Fruit fly (Drosophila melanogaster): ENCODE data around the gene Acp24A4.

The Acp24A4 gene

DNA sequence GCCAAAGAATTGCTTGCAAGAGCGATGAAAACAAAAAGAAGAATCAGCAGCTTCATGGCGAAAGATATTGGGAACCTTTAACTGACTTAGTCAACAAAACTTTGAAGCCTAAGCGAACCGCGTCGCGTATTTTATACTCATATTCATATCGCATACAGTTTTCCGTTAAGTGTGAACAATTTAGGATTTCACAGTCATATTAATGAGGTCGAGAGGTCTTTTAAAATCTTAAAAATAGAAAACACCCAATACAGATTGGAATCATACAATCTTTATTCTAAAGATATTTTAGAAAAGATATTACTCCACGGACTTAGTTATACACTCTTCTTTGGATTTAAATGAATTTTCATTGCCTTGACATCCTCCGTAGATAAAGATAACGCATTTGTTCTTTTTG lies at the start of gene Acp24A4:
Acp24A4 (minus strand) TSS at position 101 of the 400 bp plus-strand sequence.
- TF ChIP-seq CG8159 (tag; optimal IDR thresholded peaks at IDR 0.05) = no peak
- TF ChIP-seq CG13204 (GFP tag; optimal IDR thresholded peaks at IDR 0.05) = no peak
- TF ChIP-seq CG4496 (GFP tag; IDR thresholded peaks at IDR 0.05) = no peak
- no peak for TF ChIP-seq CG10348 (GFP tag; IDR thresholded peaks at IDR 0.05)
- no peak for TF ChIP-seq Pif1A (GFP tag; optimal IDR thresholded peaks at IDR 0.05)
- TF ChIP-seq Pif1B (GFP tag; optimal IDR thresholded peaks at IDR 0.05) = no peak
- TF ChIP-seq CG8301 (tag; optimal IDR thresholded peaks at IDR 0.05) = no peak

DNA sequence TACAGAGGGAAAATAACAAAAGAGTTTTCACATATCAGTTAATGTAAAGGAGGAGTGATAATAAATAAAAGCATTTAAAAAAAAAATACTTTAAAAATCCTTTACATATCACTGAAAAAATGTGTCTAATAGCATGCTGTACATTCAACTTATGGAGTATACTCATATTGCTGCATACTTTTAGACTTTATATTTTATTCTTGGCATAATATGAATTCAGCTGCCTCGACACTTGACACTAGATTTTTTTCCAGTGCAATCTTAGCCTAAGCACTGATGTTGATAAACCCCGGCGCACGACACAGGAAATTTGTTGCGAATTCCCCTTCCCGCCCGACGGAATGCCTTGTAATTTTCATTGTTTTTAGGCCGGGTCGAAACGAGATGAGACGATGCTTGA lies 46.7 kb upstream of the Acp24A4 start:
- no peak for TF ChIP-seq CG8159 (tag; optimal IDR thresholded peaks at IDR 0.05)
- no peak for TF ChIP-seq CG34367 (tag; optimal IDR thresholded peaks at IDR 0.05)
- no peak for TF ChIP-seq CG10348 (GFP tag; IDR thresholded peaks at IDR 0.05)
- TF ChIP-seq CG8301 (tag; optimal IDR thresholded peaks at IDR 0.05) = no peak
- TF ChIP-seq CG14655 (GFP tag; optimal IDR thresholded peaks at IDR 0.05) = no peak
- no peak for TF ChIP-seq CG12605 (GFP tag; IDR thresholded peaks at IDR 0.05)
- no peak for TF ChIP-seq CG9948 (tag; optimal IDR thresholded peaks at IDR 0.05)

DNA sequence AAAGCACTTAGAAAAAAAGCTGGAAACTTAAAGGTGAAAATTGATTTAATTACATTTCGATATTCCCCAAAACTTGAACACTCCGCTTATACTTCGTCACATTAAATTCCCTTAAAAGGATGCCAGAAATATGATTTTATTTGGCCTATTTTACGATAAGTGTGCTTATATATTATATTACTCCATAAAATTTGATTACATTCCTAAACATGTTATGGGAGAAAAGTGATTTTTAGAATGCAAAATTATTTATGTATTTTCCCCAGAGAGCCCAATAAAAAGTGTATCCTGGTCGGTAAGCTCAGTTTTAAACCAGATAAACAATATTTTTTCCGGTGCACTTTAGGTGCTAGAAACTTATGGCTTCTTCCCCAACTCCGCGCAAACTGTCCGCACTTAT lies 44.0 kb upstream of the Acp24A4 start:
- TF ChIP-seq CG8301 (tag; optimal IDR thresholded peaks at IDR 0.05) (peak; percentile 39), Pif1B (GFP tag; optimal IDR thresholded peaks at IDR 0.05) (peak; percentile 9), Pif1A (GFP tag; optimal IDR thresholded peaks at IDR 0.05) (peak; percentile 3), CG4496 (GFP tag; IDR thresholded peaks at IDR 0.05) (no peak), CG8159 (tag; optimal IDR thresholded peaks at IDR 0.05) (peak; percentile 28), CG9948 (tag; optimal IDR thresholded peaks at IDR 0.05) (peak; percentile 24), CG14655 (GFP tag; optimal IDR thresholded peaks at IDR 0.05) (peak; percentile 44), Ets98B (GFP tag; IDR thresholded peaks at IDR 0.05) (no peak)

DNA sequence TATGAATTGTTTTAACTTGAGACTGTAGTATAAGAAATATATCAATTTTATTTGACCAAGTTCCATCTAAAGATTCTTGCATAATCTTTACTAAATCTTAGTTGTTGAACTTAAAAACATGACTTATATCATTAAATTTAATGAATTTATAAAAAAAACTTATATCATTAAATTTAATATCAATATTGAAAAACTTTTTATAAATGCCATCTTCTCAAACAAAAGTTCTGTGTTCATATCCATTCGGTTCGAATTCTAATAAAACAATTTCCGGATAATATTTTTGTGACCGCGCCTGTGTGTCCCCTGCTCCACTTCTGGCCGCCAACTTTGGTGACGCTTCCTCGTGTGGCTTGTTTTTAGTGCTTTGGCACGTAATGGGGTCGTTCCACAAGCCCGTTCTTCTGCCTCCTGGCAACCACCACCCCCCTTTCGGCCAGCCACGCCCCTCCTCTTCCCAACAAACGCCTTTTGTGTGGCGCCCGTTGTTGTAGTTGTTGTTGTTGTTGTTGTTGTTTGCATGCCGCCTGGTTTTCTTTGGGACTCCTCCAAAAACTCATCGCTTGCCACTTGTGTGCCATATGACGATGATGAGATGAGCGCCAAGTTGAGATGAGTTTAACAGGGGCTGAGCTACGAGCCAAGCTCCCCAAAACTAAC lies 43.4 kb upstream of the Acp24A4 start:
- no peak for TF ChIP-seq CG34367 (tag; optimal IDR thresholded peaks at IDR 0.05)
- peak; percentile 36 for TF ChIP-seq CG8301 (tag; optimal IDR thresholded peaks at IDR 0.05)
- no peak for TF ChIP-seq rn (GFP tag; IDR thresholded peaks at IDR 0.05)
- TF ChIP-seq EcR (GFP tag; optimal IDR thresholded peaks at IDR 0.05) = no peak
- TF ChIP-seq CG15710 (tag; optimal IDR thresholded peaks at IDR 0.05) = peak; percentile 30
- no peak for TF ChIP-seq CG12605 (GFP tag; IDR thresholded peaks at IDR 0.05)
- TF ChIP-seq CG14655 (GFP tag; optimal IDR thresholded peaks at IDR 0.05) = peak; percentile 50
- TF ChIP-seq Snoo (tag; optimal IDR thresholded peaks at IDR 0.05) = no peak
- 0 out of 3 replicates have a peak, but pooled peaks have one; percentile 39 for TF ChIP-seq CG4496 (GFP tag; IDR thresholded peaks at IDR 0.05)
- TF ChIP-seq CG8159 (tag; optimal IDR thresholded peaks at IDR 0.05) = peak; percentile 53
- TF ChIP-seq gl (tag; optimal IDR thresholded peaks at IDR 0.05) = no peak
- no peak for TF ChIP-seq D1 (tag; optimal IDR thresholded peaks at IDR 0.05)
- peak; percentile 39 for TF ChIP-seq CG9948 (tag; optimal IDR thresholded peaks at IDR 0.05)
- no peak for TF ChIP-seq Ets98B (GFP tag; IDR thresholded peaks at IDR 0.05)
- TF ChIP-seq CG10348 (GFP tag; IDR thresholded peaks at IDR 0.05) = no peak
- TF ChIP-seq CG13204 (GFP tag; optimal IDR thresholded peaks at IDR 0.05) = peak; percentile 12
- peak; percentile 21; the same call in 1 of the 2 replicates for TF ChIP-seq CG32121 (GFP tag; IDR thresholded peaks at IDR 0.05)
- TF ChIP-seq CG17806 (tag; optimal IDR thresholded peaks at IDR 0.05) = no peak
- no peak for TF ChIP-seq Pif1A (GFP tag; optimal IDR thresholded peaks at IDR 0.05)
- no peak for TF ChIP-seq Pif1B (GFP tag; optimal IDR thresholded peaks at IDR 0.05)
- no peak for TF ChIP-seq fd96Ca (GFP tag; IDR thresholded peaks at IDR 0.05)

DNA sequence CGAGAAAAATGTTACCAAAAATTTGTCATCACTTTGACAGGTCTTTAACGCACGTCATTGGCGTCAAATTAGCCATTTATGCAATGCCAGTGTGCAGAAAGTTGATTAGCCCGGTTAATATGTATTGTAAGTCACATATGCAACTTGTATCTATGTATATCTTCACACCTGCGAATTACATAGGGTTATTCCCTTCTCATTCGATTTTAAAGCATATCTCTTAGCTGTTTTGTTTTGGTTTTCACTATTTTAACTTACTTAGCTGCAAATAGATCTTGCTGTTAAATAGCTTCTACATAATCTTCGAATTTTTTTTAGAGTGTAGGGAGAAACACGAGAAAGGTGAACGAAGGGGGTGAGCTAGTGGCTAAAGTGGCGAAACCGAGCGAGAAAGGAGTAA lies 37.4 kb upstream of the Acp24A4 start:
- no peak for TF ChIP-seq CG10348 (GFP tag; IDR thresholded peaks at IDR 0.05)
- TF ChIP-seq CG34367 (tag; optimal IDR thresholded peaks at IDR 0.05) = no peak
- no peak for TF ChIP-seq CG9948 (tag; optimal IDR thresholded peaks at IDR 0.05)
- no peak for TF ChIP-seq CG17806 (tag; optimal IDR thresholded peaks at IDR 0.05)
- TF ChIP-seq CG13204 (GFP tag; optimal IDR thresholded peaks at IDR 0.05) = no peak
- no peak for TF ChIP-seq fd96Ca (GFP tag; IDR thresholded peaks at IDR 0.05)
- TF ChIP-seq CG8159 (tag; optimal IDR thresholded peaks at IDR 0.05) = no peak
- TF ChIP-seq CG4496 (GFP tag; IDR thresholded peaks at IDR 0.05) = no peak
- no peak for TF ChIP-seq EcR (GFP tag; optimal IDR thresholded peaks at IDR 0.05)
- TF ChIP-seq CG32121 (GFP tag; IDR thresholded peaks at IDR 0.05) = peak; percentile 31; the same call in 1 of the 2 replicates
- peak; percentile 70 for TF ChIP-seq CG14655 (GFP tag; optimal IDR thresholded peaks at IDR 0.05)
- TF ChIP-seq CG15710 (tag; optimal IDR thresholded peaks at IDR 0.05) = no peak
- peak; percentile 13; the same call in 1 of the 2 replicates for TF ChIP-seq Ets98B (GFP tag; IDR thresholded peaks at IDR 0.05)
- TF ChIP-seq Pif1A (GFP tag; optimal IDR thresholded peaks at IDR 0.05) = no peak
- no peak for TF ChIP-seq D1 (tag; optimal IDR thresholded peaks at IDR 0.05)
- no peak for TF ChIP-seq gl (tag; optimal IDR thresholded peaks at IDR 0.05)
- no peak for TF ChIP-seq CG12605 (GFP tag; IDR thresholded peaks at IDR 0.05)
- TF ChIP-seq rn (GFP tag; IDR thresholded peaks at IDR 0.05) = no peak
- TF ChIP-seq Pif1B (GFP tag; optimal IDR thresholded peaks at IDR 0.05) = no peak
- TF ChIP-seq CG8301 (tag; optimal IDR thresholded peaks at IDR 0.05) = peak; percentile 72
- TF ChIP-seq Snoo (tag; optimal IDR thresholded peaks at IDR 0.05) = no peak

DNA sequence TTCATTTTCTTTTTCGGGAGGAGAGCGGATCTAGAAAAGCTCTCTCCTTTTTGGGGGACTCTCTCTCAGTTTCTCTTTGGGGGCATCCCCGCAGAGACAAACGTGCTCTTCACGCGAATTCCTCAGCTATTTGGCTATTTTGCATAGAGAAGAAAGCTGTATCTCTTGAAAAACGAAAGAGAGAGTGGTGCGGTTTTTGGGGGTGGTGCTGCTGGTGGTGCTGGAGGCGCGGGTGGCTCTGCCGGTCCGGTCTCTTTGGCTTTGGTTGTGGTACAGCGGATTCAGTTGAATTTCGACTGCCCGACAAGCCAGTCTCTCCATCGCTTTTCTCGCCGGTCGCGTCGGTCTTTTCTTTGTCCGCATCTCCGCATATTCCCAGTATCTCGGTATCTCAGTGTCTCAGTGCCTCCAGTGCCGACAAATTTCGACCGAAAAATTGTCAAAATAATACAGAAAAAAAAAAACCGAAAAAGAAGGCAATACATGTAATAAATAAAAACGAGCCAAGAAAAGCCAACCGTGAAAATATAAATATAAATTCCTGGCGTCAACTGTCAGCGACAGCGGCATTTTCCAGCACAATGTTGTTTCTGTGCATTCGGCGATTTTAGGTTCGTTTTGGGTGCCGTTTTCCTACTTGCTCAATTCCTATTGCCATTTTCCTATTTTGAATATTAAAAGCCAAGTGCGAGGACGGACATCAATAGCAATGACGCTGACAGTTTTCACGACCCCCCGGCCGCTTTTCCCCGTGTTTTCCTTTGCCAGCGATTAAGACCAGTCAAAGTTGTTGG lies 36.7 kb upstream of the Acp24A4 start, which contains the start of gene CG10019:
CG10019 (plus strand) TSS at position 285 of the 794 bp plus-strand sequence.
- TF ChIP-seq Pif1B (GFP tag; optimal IDR thresholded peaks at IDR 0.05) (no peak), CG4496 (GFP tag; IDR thresholded peaks at IDR 0.05) (peak; percentile 31; the same call in 1 of the 3 replicates), CG14655 (GFP tag; optimal IDR thresholded peaks at IDR 0.05) (peak; percentile 4), Pif1A (GFP tag; optimal IDR thresholded peaks at IDR 0.05) (no peak), Ets98B (GFP tag; IDR thresholded peaks at IDR 0.05) (peak; percentile 31; the same call in 1 of the 2 replicates), CG32121 (GFP tag; IDR thresholded peaks at IDR 0.05) (peak; percentile 48), CG9948 (tag; optimal IDR thresholded peaks at IDR 0.05) (no peak), CG8159 (tag; optimal IDR thresholded peaks at IDR 0.05) (no peak), D1 (tag; optimal IDR thresholded peaks at IDR 0.05) (no peak), CG12605 (GFP tag; IDR thresholded peaks at IDR 0.05) (no peak), CG8301 (tag; optimal IDR thresholded peaks at IDR 0.05) (no peak), fd96Ca (GFP tag; IDR thresholded peaks at IDR 0.05) (no peak), CG10348 (GFP tag; IDR thresholded peaks at IDR 0.05) (no peak), EcR (GFP tag; optimal IDR thresholded peaks at IDR 0.05) (no peak), CG15710 (tag; optimal IDR thresholded peaks at IDR 0.05) (no peak), Snoo (tag; optimal IDR thresholded peaks at IDR 0.05) (no peak), CG13204 (GFP tag; optimal IDR thresholded peaks at IDR 0.05) (no peak), rn (GFP tag; IDR thresholded peaks at IDR 0.05) (no peak), gl (tag; optimal IDR thresholded peaks at IDR 0.05) (no peak), CG17806 (tag; optimal IDR thresholded peaks at IDR 0.05) (no peak), CG34367 (tag; optimal IDR thresholded peaks at IDR 0.05) (no peak)

All from whole organism, pupa.